Fruit fly (Drosophila melanogaster) whole organism, wandering third instar larva: ENCODE results near the gene karr.
"Not testable (repeated sequence)": the region's sequence is repeated elsewhere in the genome, so short reads cannot be mapped to it uniquely, and the experiment has no call there.

ENCODE experiments used
- CG32264 ChIP-seq: fragments of 200-800 bp; sonication (Bioruptor generic); optimal IDR thresholded peaks from 2 replicates; lab custom pipeline; 2016; ENCODE audit warnings: missing biosample characterization, missing genetic modification characterization
- dl ChIP-seq, 2 experiments: fragments of 175-275, 200-275 bp in 1 of 2; fragments of 200-275 bp in 1 of 2; sonication (Bioruptor generic); optimal IDR thresholded peaks; lab custom pipeline; 2018; ENCODE audit warnings: mild to moderate bottlenecking in 2 of 2, missing biosample characterization in 2 of 2, missing genetic modification characterization in 2 of 2, moderate library complexity in 2 of 2; ENCODE audit not compliant: partially characterized antibody in 2 of 2, insufficient read depth in 1 of 2
- foxo ChIP-seq, 2 experiments: fragments of 200-800 bp; sonication (Bioruptor generic); optimal IDR thresholded peaks; 2 replicates in 1 of 2; 3 replicates in 1 of 2; lab custom pipeline; 2016 to 2017; ENCODE audit warnings: missing biosample characterization in 2 of 2, missing genetic modification characterization in 2 of 2
- psq ChIP-seq: fragments of 200-800 bp; sonication (Bioruptor generic); optimal IDR thresholded peaks from 3 replicates; lab custom pipeline; 2017; ENCODE audit warnings: missing biosample characterization, mild to moderate bottlenecking, missing genetic modification characterization, moderate library complexity
- usp ChIP-seq: fragments of >200 bp; optimal IDR thresholded peaks from 2 replicates; lab custom pipeline; 2017; ENCODE audit warnings: missing biosample characterization, missing genetic modification characterization

DNA sequence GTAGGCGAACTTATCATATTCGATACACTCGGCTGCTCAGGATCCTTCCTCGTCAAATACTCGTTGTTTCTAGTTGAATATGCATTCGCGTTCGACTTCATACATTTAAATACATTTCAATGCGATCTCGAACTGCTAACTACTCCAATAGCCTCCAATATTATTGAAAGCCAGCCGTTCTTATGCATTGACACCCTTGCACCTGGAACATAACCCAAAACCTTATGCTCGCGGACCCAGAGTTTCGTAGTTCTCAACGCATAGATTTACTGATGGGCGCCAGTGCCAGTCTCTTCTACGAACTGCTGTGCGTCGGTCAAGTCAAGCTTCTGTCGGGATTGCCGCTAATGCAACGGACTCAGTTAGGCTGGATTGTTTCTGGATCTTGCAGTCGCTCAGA, 14.0 kb downstream of the karr start, which contains the start of gene CG42581:
- TF ChIP-seq dl (GFP tag; optimal IDR thresholded peaks at IDR 0.05; lab: Kevin White, UChicago; ENCODE audit: insufficient read depth in 1 of 2, partially characterized antibody in 2 of 2); psq (GFP tag; lab: Kevin White, UChicago); foxo (GFP tag; optimal IDR thresholded peaks at IDR 0.05; lab: Kevin White, UChicago); CG32264 (GFP tag; lab: Kevin White, UChicago); usp (GFP tag; lab: Kevin White, UChicago): not testable (repeated sequence)
